Worm (Caenorhabditis elegans) whole organism, mixed stage, embryonic: ENCODE measurements around the gene gcy-9.

Experiments
- bed-3 ChIP-seq: fragments of 200-800 bp; sonication (Bioruptor generic); optimal IDR thresholded peaks from 3 replicates; lab custom pipeline; 2018; ENCODE audit warnings: mild to moderate bottlenecking, missing genetic modification characterization, moderate library complexity, missing compliant biosample characterization
- blmp-1 ChIP-seq: fragments of 150-350 bp; optimal IDR thresholded peaks from 2 replicates; lab custom pipeline; 2014; ENCODE audit warnings: missing biosample characterization, missing genetic modification characterization
- elt-3 ChIP-seq: fragments of 150-350 bp; optimal IDR thresholded peaks from 2 replicates; lab custom pipeline; 2014; ENCODE audit warnings: missing biosample characterization, missing genetic modification characterization
- lsy-2 ChIP-seq: fragments of 150-350 bp; optimal IDR thresholded peaks from 2 replicates; lab custom pipeline; 2014; ENCODE audit warnings: missing biosample characterization, missing genetic modification characterization
- mep-1 ChIP-seq: fragments of 150-350 bp; optimal IDR thresholded peaks from 2 replicates; lab custom pipeline; 2017; ENCODE audit warnings: missing biosample characterization, missing genetic modification reagents, missing genetic modification characterization, inconsistent platforms
- nhr-28 ChIP-seq: fragments of 150-350 bp; optimal IDR thresholded peaks from 2 replicates; lab custom pipeline; 2014; ENCODE audit warnings: missing biosample characterization, missing genetic modification characterization
- nhr-76 ChIP-seq: sonication (generic microtip); optimal IDR thresholded peaks from 2 replicates; lab custom pipeline; 2017; ENCODE audit warnings: missing biosample characterization, missing genetic modification characterization
- unc-39 ChIP-seq: fragments of 150-350 bp; optimal IDR thresholded peaks from 2 replicates; lab custom pipeline; 2014; ENCODE audit warnings: missing biosample characterization, missing genetic modification characterization
- unc-62 ChIP-seq: fragments of 150-350 bp; optimal IDR thresholded peaks from 2 replicates; lab custom pipeline; 2014; ENCODE audit warnings: missing biosample characterization, missing genetic modification reagents, missing genetic modification characterization
- ztf-11 ChIP-seq: fragments of 150-350 bp; optimal IDR thresholded peaks from 2 replicates; lab custom pipeline; 2014; ENCODE audit warnings: missing biosample characterization, missing genetic modification characterization

ce11 chrX:11344899-11345298 is 7.2 kb upstream of the gcy-9 start:
- TF ChIP-seq unc-39 (no peak), ztf-11 (tag; lab: Kevin White, UChicago) (no peak), blmp-1 (tag; lab: Kevin White, UChicago) (no peak), lsy-2 (tag; lab: Kevin White, UChicago) (no peak), nhr-28 (tag; lab: Kevin White, UChicago) (no peak), nhr-76 (tag; lab: Kevin White, UChicago) (no peak), elt-3 (tag; lab: Kevin White, UChicago) (no peak), mep-1 (tag; lab: Kevin White, UChicago) (no peak), bed-3 (GFP tag; lab: Kevin White, UChicago) (no peak), unc-62 (GFP tag; lab: Kevin White, UChicago) (peak; percentile 21)
